Fruit fly (Drosophila melanogaster): ENCODE results near the gene Ugt304A1.

Gene Ugt304A1

dm6 chr3R:11200885-11201421 is 25.7 kb upstream of the Ugt304A1 start (continued):
- no peak for TF ChIP-seq tup (GFP tag; optimal IDR thresholded peaks at IDR 0.05)
- TF ChIP-seq h (optimal IDR thresholded peaks at IDR 0.05): no peak
- peak; percentile 5 for TF ChIP-seq slou (GFP tag; optimal IDR thresholded peaks at IDR 0.05)
- peak; percentile 62 for TF ChIP-seq CoRest (tag; optimal IDR thresholded peaks at IDR 0.05)
- TF ChIP-seq dmrt99B (tag; optimal IDR thresholded peaks at IDR 0.05): peak; percentile 61
- TF ChIP-seq CG10366 (GFP tag; IDR thresholded peaks at IDR 0.05): peak; percentile 67
- no peak for TF ChIP-seq dmrt11E (tag; optimal IDR thresholded peaks at IDR 0.05)
- TF ChIP-seq CG8924 (tag; optimal IDR thresholded peaks at IDR 0.05): peak; percentile 58
- TF ChIP-seq Elba2 (GFP tag; optimal IDR thresholded peaks at IDR 0.05): no peak
- peak; percentile 61; the same call in 1 of the 4 replicates for TF ChIP-seq chinmo (GFP tag; IDR thresholded peaks at IDR 0.05; ENCODE audit: partially characterized antibody)
- peak; percentile 55 for TF ChIP-seq sisA (GFP tag; IDR thresholded peaks at IDR 0.05)
- TF ChIP-seq CG12155 (GFP tag; optimal IDR thresholded peaks at IDR 0.05): peak; percentile 42
- TF ChIP-seq Ets65A (GFP tag): no peak
- no peak for TF ChIP-seq Side (GFP tag; optimal IDR thresholded peaks at IDR 0.05)
- TF ChIP-seq CG4424 (GFP tag; optimal IDR thresholded peaks at IDR 0.05): peak; percentile 36
- TF ChIP-seq btn (GFP tag; optimal IDR thresholded peaks at IDR 0.05): no peak
- peak; percentile 76 for TF ChIP-seq CG11504 (tag; optimal IDR thresholded peaks at IDR 0.05)
- TF ChIP-seq salm (tag; optimal IDR thresholded peaks at IDR 0.05): peak; percentile 20
- TF ChIP-seq CG18476 (GFP tag; optimal IDR thresholded peaks at IDR 0.05): peak; percentile 37
- no peak for TF ChIP-seq ab (GFP tag; optimal IDR thresholded peaks at IDR 0.05)
- no peak for TF ChIP-seq run (tag; optimal IDR thresholded peaks at IDR 0.05)
- TF ChIP-seq CG7987 (GFP tag; optimal IDR thresholded peaks at IDR 0.05): no peak
- TF ChIP-seq cwo (GFP tag; optimal IDR thresholded peaks at IDR 0.05): peak; percentile 75
- no peak for TF ChIP-seq CG11085 (GFP tag; IDR thresholded peaks at IDR 0.05)
- peak; percentile 77 for TF ChIP-seq Meics (GFP tag; optimal IDR thresholded peaks at IDR 0.05)
- peak; percentile 52; the same call in 1 of the 3 replicates for TF ChIP-seq CG11695 (GFP tag; IDR thresholded peaks at IDR 0.05)
- peak; percentile 29 for TF ChIP-seq CrebB (tag; optimal IDR thresholded peaks at IDR 0.05)
- TF ChIP-seq ttk (GFP tag; IDR thresholded peaks at IDR 0.05): peak; percentile 52
- no peak for TF ChIP-seq Atf3 (GFP tag; optimal IDR thresholded peaks at IDR 0.05)
- peak; percentile 26 for TF ChIP-seq Deaf1 (tag; optimal IDR thresholded peaks at IDR 0.05)
- TF ChIP-seq CG17568 (GFP tag; optimal IDR thresholded peaks at IDR 0.05): peak; percentile 55
- TF ChIP-seq Doc3 (GFP tag; IDR thresholded peaks at IDR 0.05; ENCODE audit: partially characterized antibody): no peak

dm6 chr3R:11200042-11200884 is 25.1 kb upstream of the Ugt304A1 start:
- no peak for TF ChIP-seq Ada2b (GFP tag; IDR thresholded peaks at IDR 0.05)
- TF ChIP-seq al (GFP tag; IDR thresholded peaks at IDR 0.05): no peak
- no peak for TF ChIP-seq prd (optimal IDR thresholded peaks at IDR 0.05)
- TF ChIP-seq prd (GFP tag; IDR thresholded peaks at IDR 0.05): no peak
- TF ChIP-seq Myb (GFP tag; optimal IDR thresholded peaks at IDR 0.05): no peak
- no peak for TF ChIP-seq en (GFP tag; optimal IDR thresholded peaks at IDR 0.05)
- no peak for TF ChIP-seq cad (GFP tag; optimal IDR thresholded peaks at IDR 0.05)
- no peak for TF ChIP-seq E2f1 (GFP tag; IDR thresholded peaks at IDR 0.05)
- TF ChIP-seq ac (GFP tag; optimal IDR thresholded peaks at IDR 0.05): no peak
- TF ChIP-seq CG30020 (tag; optimal IDR thresholded peaks at IDR 0.05): no peak
- no peak for TF ChIP-seq grn (GFP tag; optimal IDR thresholded peaks at IDR 0.05)
- no peak for TF ChIP-seq insv (GFP tag; optimal IDR thresholded peaks at IDR 0.05)
- no peak for TF ChIP-seq CG17328 (GFP tag; IDR thresholded peaks at IDR 0.05)
- no peak for TF ChIP-seq usp (GFP tag; optimal IDR thresholded peaks at IDR 0.05)
- TF ChIP-seq Pdp1 (GFP tag; optimal IDR thresholded peaks at IDR 0.05): peak in 1 of 2 experiments; percentile 98
- peak; percentile 25 for TF ChIP-seq Ets65A (GFP tag)
- no peak for TF ChIP-seq GATAe (GFP tag; conservative IDR thresholded peaks at IDR 0.05)
- TF ChIP-seq Sin3A (optimal IDR thresholded peaks at IDR 0.05): no peak
- TF ChIP-seq H15 (GFP tag; IDR thresholded peaks at IDR 0.05): no peak
- TF ChIP-seq nom (GFP tag; optimal IDR thresholded peaks at IDR 0.05): peak; percentile 1
- TF ChIP-seq trem (tag; optimal IDR thresholded peaks at IDR 0.05): no peak
